Fruit fly (Drosophila melanogaster) whole organism, embryonic: ENCODE measurements around the gene CG18765.
A peak's percentile ranks its signal among the peaks of the same experiment; 100 is the strongest.

ENCODE experiments used
- BEAF-32 ChIP-seq: fragments of 200-800 bp; sonication (Bioruptor generic); optimal IDR thresholded peaks from 3 replicates; lab custom pipeline; 2017; ENCODE audit warnings: missing biosample characterization, missing genetic modification characterization, mild to moderate bottlenecking, moderate library complexity, missing genetic modification reagents
- CG10979 ChIP-seq: fragments of 200-800 bp; sonication (Bioruptor generic); optimal IDR thresholded peaks from 2 replicates; lab custom pipeline; 2018; ENCODE audit warnings: missing biosample characterization, mild to moderate bottlenecking, missing genetic modification characterization, moderate library complexity
- CG12299 ChIP-seq: fragments of 200-800 bp; sonication (Bioruptor generic); optimal IDR thresholded peaks from 2 replicates; lab custom pipeline; 2018; ENCODE audit warnings: missing biosample characterization, mild to moderate bottlenecking, missing genetic modification characterization
- CG13287 ChIP-seq: fragments of 200-800 bp; sonication (Bioruptor generic); IDR thresholded peaks from 2 replicates; pipeline ENCODE4 v1.3.6; 2022; ENCODE audit warnings: missing biosample characterization, missing genetic modification characterization; ENCODE audit not compliant: partially characterized antibody
- CG14860 ChIP-seq: fragments of 200-800 bp; sonication (Bioruptor generic); IDR thresholded peaks from 3 replicates; pipeline ENCODE4 v1.3.6; 2022; ENCODE audit warnings: missing biosample characterization, missing genetic modification characterization; ENCODE audit not compliant: partially characterized antibody
- CG16863 ChIP-seq: fragments of 200-800 bp; sonication (Bioruptor generic); optimal IDR thresholded peaks from 3 replicates; lab custom pipeline; 2016; ENCODE audit warnings: missing biosample characterization, missing genetic modification characterization
- CG17568 ChIP-seq: fragments of 200-800 bp; sonication (Bioruptor generic); optimal IDR thresholded peaks from 2 replicates; lab custom pipeline; 2018; ENCODE audit warnings: missing biosample characterization, mild to moderate bottlenecking, missing genetic modification characterization, moderate library complexity
- CG1832 ChIP-seq: fragments of 200-800 bp; sonication (Bioruptor generic); optimal IDR thresholded peaks from 2 replicates; lab custom pipeline; 2017; ENCODE audit warnings: missing biosample characterization, mild to moderate bottlenecking, missing genetic modification characterization, inconsistent platforms
- CG18476 ChIP-seq: fragments of 200-800 bp; sonication (Bioruptor generic); optimal IDR thresholded peaks from 2 replicates; lab custom pipeline; 2016; ENCODE audit warnings: missing biosample characterization, mild to moderate bottlenecking, missing genetic modification characterization
- CG2116 ChIP-seq: fragments of 200-800 bp; sonication (Bioruptor generic); optimal IDR thresholded peaks from 3 replicates; lab custom pipeline; 2018; ENCODE audit warnings: missing biosample characterization, mild to moderate bottlenecking, missing genetic modification characterization
- CG30403 ChIP-seq: fragments of 200-800 bp; sonication (Bioruptor generic); optimal IDR thresholded peaks from 3 replicates; lab custom pipeline; 2016; ENCODE audit warnings: missing biosample characterization, missing genetic modification characterization
- CG3995 ChIP-seq: fragments of 200-800 bp; sonication (Bioruptor generic); optimal IDR thresholded peaks from 3 replicates; lab custom pipeline; 2016; ENCODE audit warnings: missing biosample characterization, missing genetic modification characterization
- CG5180 ChIP-seq: fragments of 200-800 bp; sonication (Bioruptor generic); optimal IDR thresholded peaks from 3 replicates; lab custom pipeline; 2017; ENCODE audit warnings: missing biosample characterization, missing genetic modification characterization, mild to moderate bottlenecking, moderate library complexity, missing genetic modification reagents
- CG8281 ChIP-seq: fragments of 200-800 bp; sonication (Bioruptor generic); optimal IDR thresholded peaks from 2 replicates; lab custom pipeline; 2018; ENCODE audit warnings: missing biosample characterization, mild to moderate bottlenecking, missing genetic modification characterization, moderate library complexity
- CG9797 ChIP-seq: fragments of 200-800 bp; sonication (Bioruptor generic); optimal IDR thresholded peaks from 3 replicates; lab custom pipeline; 2018; ENCODE audit warnings: missing biosample characterization, mild to moderate bottlenecking, missing genetic modification characterization
- CG9817 ChIP-seq: fragments of 200-800 bp; sonication (Bioruptor generic); optimal IDR thresholded peaks from 2 replicates; lab custom pipeline; 2018; ENCODE audit warnings: missing biosample characterization, mild to moderate bottlenecking, missing genetic modification characterization, moderate library complexity
- Chrac-16 ChIP-seq: fragments of 200-800 bp; sonication (Bioruptor generic); optimal IDR thresholded peaks from 3 replicates; lab custom pipeline; 2016; ENCODE audit warnings: missing biosample characterization, missing genetic modification characterization
- Deaf1 ChIP-seq: fragments of 200-800 bp; optimal IDR thresholded peaks from 3 replicates; lab custom pipeline; 2019; ENCODE audit warnings: missing biosample characterization, mild to moderate bottlenecking, missing genetic modification characterization, moderate library complexity
- Dek ChIP-seq: fragments of 200-800 bp; sonication (Bioruptor generic); optimal IDR thresholded peaks from 3 replicates; lab custom pipeline; 2019; ENCODE audit warnings: missing biosample characterization, mild to moderate bottlenecking, missing genetic modification characterization, moderate library complexity
- E2f2 ChIP-seq: fragments of 200-800 bp; sonication (Bioruptor generic); IDR thresholded peaks from 2 replicates; pipeline ENCODE4 v1.3.6; 2022; ENCODE audit warnings: missing biosample characterization, missing genetic modification characterization
- HLH3B ChIP-seq: fragments of 200-800 bp; sonication (Bioruptor generic); IDR thresholded peaks from 2 replicates; pipeline ENCODE4 v1.3.6; 2022; ENCODE audit warnings: missing biosample characterization, missing genetic modification characterization
- HmgZ ChIP-seq: fragments of 200-800 bp; sonication (Bioruptor generic); optimal IDR thresholded peaks from 2 replicates; lab custom pipeline; 2018; ENCODE audit warnings: missing biosample characterization, mild to moderate bottlenecking, missing genetic modification characterization
- Hr3 ChIP-seq: fragments of 200-800 bp; sonication (Bioruptor generic); optimal IDR thresholded peaks from 3 replicates; lab custom pipeline; 2016; ENCODE audit warnings: missing biosample characterization, missing genetic modification characterization
- Jarid2 ChIP-seq: fragments of 200-800 bp; sonication (Bioruptor generic); optimal IDR thresholded peaks from 3 replicates; lab custom pipeline; 2017; ENCODE audit warnings: mild to moderate bottlenecking, missing biosample characterization, missing genetic modification reagents, missing genetic modification characterization
- Mad ChIP-seq: fragments of 200-800 bp; sonication (Bioruptor generic); optimal IDR thresholded peaks from 2 replicates; lab custom pipeline; 2016; ENCODE audit warnings: missing biosample characterization, missing genetic modification characterization
- Med ChIP-seq: fragments of 200-800 bp; sonication (Bioruptor generic); peaks from one replicate; lab custom pipeline; 2016; ENCODE audit warnings: missing biosample characterization, missing genetic modification characterization, mild to moderate bottlenecking, inconsistent platforms, moderate library complexity
- Mrtf ChIP-seq: fragments of 200-800 bp; sonication (Bioruptor generic); IDR thresholded peaks from 3 replicates; pipeline ENCODE4 v1.3.6; 2022; ENCODE audit warnings: missing biosample characterization, missing genetic modification characterization
- Myb ChIP-seq: fragments of 200-800 bp; sonication (Bioruptor generic); optimal IDR thresholded peaks from 2 replicates; lab custom pipeline; 2016; ENCODE audit warnings: missing biosample characterization, missing genetic modification characterization
- NfI ChIP-seq: fragments of 200-800 bp; sonication (Bioruptor generic); optimal IDR thresholded peaks from 3 replicates; lab custom pipeline; 2018; ENCODE audit warnings: missing biosample characterization, mild to moderate bottlenecking, missing genetic modification characterization, moderate library complexity
- Sox100B ChIP-seq: fragments of 200-800 bp; sonication (Bioruptor generic); optimal IDR thresholded peaks from 3 replicates; lab custom pipeline; 2018; ENCODE audit warnings: missing biosample characterization, mild to moderate bottlenecking, missing genetic modification characterization
- Tbp ChIP-seq: fragments of >200 bp; optimal IDR thresholded peaks from 2 replicates; lab custom pipeline; 2018; ENCODE audit warnings: missing biosample characterization, missing genetic modification characterization
- abd-A ChIP-seq: fragments of 200-800 bp; sonication (Bioruptor generic); optimal IDR thresholded peaks from 3 replicates; lab custom pipeline; 2019; ENCODE audit warnings: missing biosample characterization, mild to moderate bottlenecking, missing genetic modification characterization, moderate library complexity
- bbx ChIP-seq: fragments of 200-800 bp; sonication (Bioruptor generic); IDR thresholded peaks from 2 replicates; pipeline ENCODE4 v1.3.6; 2022; ENCODE audit warnings: missing biosample characterization, missing genetic modification characterization; ENCODE audit not compliant: partially characterized antibody
- chinmo ChIP-seq: fragments of 200-800 bp; sonication (Bioruptor generic); IDR thresholded peaks from 4 replicates; pipeline ENCODE4 v1.3.6; 2022; ENCODE audit warnings: missing biosample characterization, missing genetic modification characterization; ENCODE audit not compliant: partially characterized antibody
- ci ChIP-seq: fragments of 200-800 bp; sonication (Bioruptor generic); IDR thresholded peaks from 3 replicates; pipeline ENCODE4 v1.3.6; 2022; ENCODE audit warnings: missing biosample characterization, missing genetic modification characterization
- ewg ChIP-seq: fragments of 200-800 bp; sonication (Bioruptor generic); optimal IDR thresholded peaks from 3 replicates; lab custom pipeline; 2017; ENCODE audit warnings: mild to moderate bottlenecking, missing biosample characterization, missing genetic modification reagents, missing genetic modification characterization
- fru ChIP-seq: fragments of >200 bp; optimal IDR thresholded peaks from 2 replicates; lab custom pipeline; 2017
- fu2 ChIP-seq: fragments of 200-800 bp; sonication (Bioruptor generic); optimal IDR thresholded peaks from 2 replicates; lab custom pipeline; 2016; ENCODE audit warnings: missing biosample characterization, missing genetic modification characterization
- gcm2 ChIP-seq: fragments of 200-800 bp; sonication (Bioruptor generic); optimal IDR thresholded peaks from 2 replicates; lab custom pipeline; 2016; ENCODE audit warnings: missing biosample characterization, missing genetic modification characterization
- jumu ChIP-seq: fragments of 200-800 bp; sonication (Bioruptor generic); optimal IDR thresholded peaks from 3 replicates; lab custom pipeline; 2016; ENCODE audit warnings: missing biosample characterization, missing genetic modification characterization
- ken ChIP-seq: fragments of 200-800 bp; sonication (Bioruptor generic); IDR thresholded peaks from 3 replicates; pipeline ENCODE4 v1.3.6; 2022; ENCODE audit warnings: missing biosample characterization, missing genetic modification characterization
- lmd ChIP-seq: fragments of 200-800 bp; sonication (Bioruptor generic); IDR thresholded peaks from 2 replicates; pipeline ENCODE4 v1.3.6; 2022; ENCODE audit warnings: missing biosample characterization, missing genetic modification characterization
- odd ChIP-seq: fragments of 200-800 bp; sonication (Bioruptor generic); optimal IDR thresholded peaks from 2 replicates; lab custom pipeline; 2017; ENCODE audit warnings: missing biosample characterization, mild to moderate bottlenecking, missing genetic modification characterization
- scrt ChIP-seq: fragments of 200-800 bp; sonication (Bioruptor generic); optimal IDR thresholded peaks from 2 replicates; lab custom pipeline; 2018; ENCODE audit warnings: missing biosample characterization, mild to moderate bottlenecking, missing genetic modification characterization, moderate library complexity
- slou ChIP-seq: fragments of 200-800 bp; sonication (Bioruptor generic); optimal IDR thresholded peaks from 3 replicates; lab custom pipeline; 2016; ENCODE audit warnings: missing biosample characterization, missing genetic modification characterization
- tin ChIP-seq: fragments of 200-800 bp; sonication (Bioruptor generic); optimal IDR thresholded peaks from 3 replicates; lab custom pipeline; 2016; ENCODE audit warnings: missing biosample characterization, missing genetic modification characterization
- trh ChIP-seq: fragments of 200-800 bp; sonication (Bioruptor generic); optimal IDR thresholded peaks from 2 replicates; lab custom pipeline; 2016; ENCODE audit warnings: missing biosample characterization, missing genetic modification characterization
- vfl ChIP-seq: fragments of 200-800 bp; sonication (Bioruptor generic); optimal IDR thresholded peaks from 2 replicates; lab custom pipeline; 2016; ENCODE audit warnings: missing biosample characterization, missing genetic modification characterization
- wdn ChIP-seq: fragments of 200-800 bp; sonication (Bioruptor generic); IDR thresholded peaks from 2 replicates; pipeline ENCODE4 v1.3.6; 2022; ENCODE audit warnings: missing biosample characterization, missing genetic modification characterization

CG18765 gene

DNA sequence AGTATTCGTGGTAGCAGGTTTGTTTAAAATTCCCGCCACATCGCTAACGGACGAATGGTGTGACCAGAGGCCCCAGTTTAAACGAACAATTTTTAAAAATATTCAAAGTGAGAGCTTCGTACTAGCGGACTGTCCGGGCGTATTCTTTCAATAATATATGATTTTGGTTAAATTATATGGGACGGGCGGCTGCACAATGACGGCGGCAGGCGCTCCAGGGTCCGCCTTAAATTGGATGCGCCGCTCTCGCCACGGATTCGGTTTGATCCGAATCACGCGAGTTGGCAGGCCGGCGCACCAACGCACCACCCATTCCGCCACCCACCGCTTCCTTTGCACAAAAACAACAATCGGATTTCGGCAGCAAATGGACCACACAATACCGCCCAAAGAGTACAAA lies 43.7 kb upstream of the CG18765 start, which contains the start of gene CG14721 (continued):
- TF ChIP-seq gcm2 (GFP tag; lab: Kevin White, UChicago) (no peak), CG16863 (GFP tag; lab: Kevin White, UChicago) (peak; percentile 11), CG13287 (GFP tag; lab: Robert Waterston, UW) (peak; percentile 62), Med (GFP tag; lab: Kevin White, UChicago) (peak; percentile 88), CG14860 (no peak), CG10979 (tag; lab: Kevin White, UChicago) (no peak), bbx (GFP tag; lab: Robert Waterston, UW) (peak; percentile 22; the same call in 1 of the 2 replicates), CG9817 (tag; lab: Kevin White, UChicago) (no peak), Myb (GFP tag; lab: Kevin White, UChicago) (peak; percentile 90), wdn (no peak), HmgZ (tag; lab: Kevin White, UChicago) (peak; percentile 44), fru (no peak), E2f2 (GFP tag; lab: Robert Waterston, UW) (peak; percentile 96), Hr3 (no peak), tin (GFP tag; lab: Kevin White, UChicago) (peak; percentile 10), Tbp (GFP tag; lab: Kevin White, UChicago) (no peak), CG9797 (peak; percentile 91), CG3995 (GFP tag; lab: Kevin White, UChicago) (peak; percentile 82), CG18476 (GFP tag; lab: Kevin White, UChicago) (no peak), Mrtf (GFP tag; lab: Robert Waterston, UW) (no peak), Mad (GFP tag; lab: Kevin White, UChicago) (no peak), lmd (no peak), odd (GFP tag; lab: Kevin White, UChicago) (no peak), trh (GFP tag; lab: Kevin White, UChicago) (no peak), BEAF-32 (GFP tag; lab: Kevin White, UChicago) (peak; percentile 72), CG30403 (GFP tag; lab: Kevin White, UChicago) (peak; percentile 20), CG1832 (no peak), slou (GFP tag; lab: Kevin White, UChicago) (no peak), HLH3B (no peak), vfl (GFP tag; lab: Kevin White, UChicago) (no peak), jumu (GFP tag; lab: Kevin White, UChicago) (peak; percentile 55), CG17568 (GFP tag; lab: Kevin White, UChicago) (no peak), Dek (tag; lab: Kevin White, UChicago) (no peak), CG2116 (GFP tag; lab: Kevin White, UChicago) (peak; percentile 68), Chrac-16 (GFP tag; lab: Kevin White, UChicago) (peak; percentile 23), ci (GFP tag; lab: Robert Waterston, UW) (peak; percentile 38; the same call in 2 of the 3 replicates), CG12299 (tag; lab: Kevin White, UChicago) (no peak), fu2 (GFP tag; lab: Kevin White, UChicago) (no peak), ken (GFP tag; lab: Robert Waterston, UW) (0 out of 3 replicates have a peak, but pooled peaks have one; percentile 11)

DNA sequence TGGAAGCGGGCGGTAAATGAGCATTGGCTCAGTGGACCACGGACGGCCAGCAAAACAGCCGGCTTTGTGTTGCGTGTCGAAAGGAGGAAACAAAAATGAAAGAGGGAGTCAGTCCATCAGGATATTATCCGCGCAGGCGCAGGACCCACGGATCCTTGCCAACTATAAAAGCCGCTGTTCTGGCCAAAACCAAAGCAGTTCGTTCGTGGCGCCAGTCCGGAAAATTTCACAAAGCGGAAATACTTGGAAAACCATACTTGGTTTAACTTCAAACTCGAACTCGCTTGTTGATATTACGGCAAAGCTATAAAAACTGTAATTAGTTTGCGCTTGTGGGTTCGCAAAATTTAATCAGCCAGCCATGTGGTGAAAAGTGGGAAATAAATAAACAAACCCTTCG lies 30.0 kb upstream of the CG18765 start, which contains the start of gene CG12594:
Gene CG12594 (plus strand): TSS at position 142 of the 400 bp plus-strand sequence.
- TF ChIP-seq NfI (no peak), chinmo (0 out of 4 replicates have a peak, but pooled peaks have one; percentile 22), CG8281 (tag; lab: Kevin White, UChicago) (no peak), Jarid2 (peak; percentile 4), Deaf1 (tag; lab: Kevin White, UChicago) (peak; percentile 7), CG5180 (GFP tag; lab: Kevin White, UChicago) (peak; percentile 67), Sox100B (no peak), scrt (GFP tag; lab: Kevin White, UChicago) (peak; percentile 57), ewg (peak; percentile 74), abd-A (tag; lab: Kevin White, UChicago) (peak; percentile 32)
